ENCODE assay signal across 1 fruit fly cellular context in the genomic region with DNA sequence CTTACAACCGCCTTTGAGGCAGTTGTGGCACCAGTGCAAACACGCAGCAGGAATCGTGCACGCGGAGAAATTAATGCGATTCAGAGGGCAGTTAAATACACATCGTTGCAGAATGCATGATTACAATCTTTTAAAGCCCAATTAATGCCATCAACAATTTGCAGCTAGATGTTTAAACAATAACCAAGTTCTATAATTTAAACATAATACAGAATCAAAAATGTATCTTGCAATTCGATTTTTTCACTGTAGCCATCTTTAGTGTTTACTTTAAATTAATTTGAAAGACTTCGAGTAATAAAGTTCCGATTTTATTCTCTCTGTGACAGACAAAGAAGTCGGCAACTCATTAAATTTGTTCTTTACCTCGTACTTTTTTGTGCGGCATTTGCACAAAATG.
A peak's percentile ranks its signal among the peaks of the same experiment; 100 is the strongest.
TF ChIP-seq lines count a peak whose summit lies in the region.

No protein-coding gene starts in this region.

TF ChIP-seq in whole organism, embryonic, 481 proteins besides CTCF, POLR2A, EP300 and RAD21 (continued from another document):
- TF ChIP-seq grau (tag; optimal IDR thresholded peaks at IDR 0.05; lab: Kevin White, UChicago) (no peak), tup (GFP tag; optimal IDR thresholded peaks at IDR 0.05; lab: Kevin White, UChicago) (no peak), az2 (GFP tag; optimal IDR thresholded peaks at IDR 0.05; lab: Kevin White, UChicago) (peak; percentile 1), pzg (GFP tag; optimal IDR thresholded peaks at IDR 0.05; lab: Kevin White, UChicago) (no peak), CG7357 (GFP tag; IDR thresholded peaks at IDR 0.05; lab: Robert Waterston, UW) (no peak), Hmx (GFP tag; optimal IDR thresholded peaks at IDR 0.05; lab: Kevin White, UChicago) (no peak), tin (GFP tag; optimal IDR thresholded peaks at IDR 0.05; lab: Kevin White, UChicago) (no peak), CG7786 (GFP tag; optimal IDR thresholded peaks at IDR 0.05; lab: Kevin White, UChicago) (no peak), odd (GFP tag; optimal IDR thresholded peaks at IDR 0.05; lab: Kevin White, UChicago) (no peak), CG17568 (GFP tag; optimal IDR thresholded peaks at IDR 0.05; lab: Kevin White, UChicago) (no peak), CG2875 (GFP tag; optimal IDR thresholded peaks at IDR 0.05; lab: Kevin White, UChicago) (no peak), sens (GFP tag; lab: Kevin White, UChicago) (peak; percentile 54), hbn (GFP tag; IDR thresholded peaks at IDR 0.05; lab: Robert Waterston, UW; ENCODE audit: partially characterized antibody) (no peak), ems (GFP tag; optimal IDR thresholded peaks at IDR 0.05; lab: Kevin White, UChicago) (no peak), CG34422 (GFP tag; IDR thresholded peaks at IDR 0.05; lab: Robert Waterston, UW) (no peak), Blimp-1 (GFP tag; optimal IDR thresholded peaks at IDR 0.05; lab: Kevin White, UChicago) (peak; percentile 20), CG6791 (GFP tag; IDR thresholded peaks at IDR 0.05; lab: Robert Waterston, UW; ENCODE audit: partially characterized antibody) (no peak), fd102C (GFP tag; optimal IDR thresholded peaks at IDR 0.05; lab: Kevin White, UChicago) (no peak), sens-2 (GFP tag; IDR thresholded peaks at IDR 0.05; lab: Robert Waterston, UW) (no peak), Stat92E (GFP tag; optimal IDR thresholded peaks at IDR 0.05; lab: Kevin White, UChicago) (no peak), zf30C (GFP tag; optimal IDR thresholded peaks at IDR 0.05; lab: Kevin White, UChicago) (no peak), exex (tag; optimal IDR thresholded peaks at IDR 0.05; lab: Kevin White, UChicago) (no peak), CG2678 (tag; optimal IDR thresholded peaks at IDR 0.05; lab: Kevin White, UChicago) (peak; percentile 5), Sox102F (GFP tag; optimal IDR thresholded peaks at IDR 0.05; lab: Kevin White, UChicago) (peak; percentile 40), her (GFP tag; optimal IDR thresholded peaks at IDR 0.05; lab: Kevin White, UChicago) (no peak), kay (GFP tag; optimal IDR thresholded peaks at IDR 0.05; lab: Kevin White, UChicago) (no peak), CHES-1-like (GFP tag; optimal IDR thresholded peaks at IDR 0.05; lab: Kevin White, UChicago) (no peak), Dek (tag; optimal IDR thresholded peaks at IDR 0.05; lab: Kevin White, UChicago) (no peak), CG12744 (GFP tag; optimal IDR thresholded peaks at IDR 0.05; lab: Kevin White, UChicago) (no peak), Mrtf (GFP tag; IDR thresholded peaks at IDR 0.05; lab: Robert Waterston, UW) (no peak), CG10147 (GFP tag; optimal IDR thresholded peaks at IDR 0.05; lab: Kevin White, UChicago) (no peak), Drgx (GFP tag; IDR thresholded peaks at IDR 0.05; lab: Robert Waterston, UW) (peak; percentile 57), CG14667 (GFP tag; IDR thresholded peaks at IDR 0.05; lab: Robert Waterston, UW) (no peak), z (GFP tag; IDR thresholded peaks at IDR 0.05; lab: Robert Waterston, UW) (no peak), Asciz (GFP tag; optimal IDR thresholded peaks at IDR 0.05; lab: Kevin White, UChicago) (no peak), Tbp (GFP tag; optimal IDR thresholded peaks at IDR 0.05; lab: Kevin White, UChicago) (no peak), nom (GFP tag; optimal IDR thresholded peaks at IDR 0.05; lab: Kevin White, UChicago) (peak; percentile 62), CG14050 (GFP tag; IDR thresholded peaks at IDR 0.05; lab: Robert Waterston, UW) (no peak), Rx (GFP tag; IDR thresholded peaks at IDR 0.05; lab: Robert Waterston, UW) (no peak), YL-1 (GFP tag; optimal IDR thresholded peaks at IDR 0.05; lab: Kevin White, UChicago) (no peak), Eip74EF (GFP tag; optimal IDR thresholded peaks at IDR 0.05; lab: Kevin White, UChicago) (no peak), gsb-n (tag; optimal IDR thresholded peaks at IDR 0.05; lab: Kevin White, UChicago) (no peak), dmrt99B (tag; optimal IDR thresholded peaks at IDR 0.05; lab: Kevin White, UChicago) (no peak), CG34376 (GFP tag; optimal IDR thresholded peaks at IDR 0.05; lab: Kevin White, UChicago) (no peak), sisA (GFP tag; IDR thresholded peaks at IDR 0.05; lab: Robert Waterston, UW) (0 out of 2 replicates have a peak, but pooled peaks have one; percentile 23), Meics (GFP tag; optimal IDR thresholded peaks at IDR 0.05; lab: Kevin White, UChicago) (no peak), CG10366 (GFP tag; IDR thresholded peaks at IDR 0.05; lab: Robert Waterston, UW) (no peak), ac (GFP tag; optimal IDR thresholded peaks at IDR 0.05; lab: Kevin White, UChicago) (no peak), CG10979 (tag; optimal IDR thresholded peaks at IDR 0.05; lab: Kevin White, UChicago) (peak; percentile 21), Xrp1 (GFP tag; IDR thresholded peaks at IDR 0.05; lab: Robert Waterston, UW) (0 out of 2 replicates have a peak, but pooled peaks have one; percentile 13), Dref (GFP tag; IDR thresholded peaks at IDR 0.05; lab: Robert Waterston, UW) (no peak), Usf (GFP tag; optimal IDR thresholded peaks at IDR 0.05; lab: Kevin White, UChicago) (no peak), fd96Cb (tag; optimal IDR thresholded peaks at IDR 0.05; lab: Kevin White, UChicago) (no peak), wek (GFP tag; optimal IDR thresholded peaks at IDR 0.05; lab: Kevin White, UChicago) (no peak), CG2199 (GFP tag; IDR thresholded peaks at IDR 0.05; lab: Robert Waterston, UW) (no peak), cato (GFP tag; optimal IDR thresholded peaks at IDR 0.05; lab: Kevin White, UChicago; ENCODE audit: borderline replicate concordance) (no peak), CG9797 (GFP tag; optimal IDR thresholded peaks at IDR 0.05; lab: Kevin White, UChicago) (no peak), chm (GFP tag; IDR thresholded peaks at IDR 0.05; lab: Robert Waterston, UW) (no peak), CG32532 (GFP tag; IDR thresholded peaks at IDR 0.05; lab: Robert Waterston, UW) (no peak), Ptx1 (GFP tag; IDR thresholded peaks at IDR 0.05; lab: Robert Waterston, UW) (0 out of 2 replicates have a peak, but pooled peaks have one; percentile 24), Oli (tag; optimal IDR thresholded peaks at IDR 0.05; lab: Kevin White, UChicago) (no peak), CG12104 (GFP tag; optimal IDR thresholded peaks at IDR 0.05; lab: Kevin White, UChicago) (no peak), H2.0 (GFP tag; IDR thresholded peaks at IDR 0.05; lab: Robert Waterston, UW) (no peak), CG1024 (GFP tag; IDR thresholded peaks at IDR 0.05; lab: Robert Waterston, UW) (no peak), eve (GFP tag; optimal IDR thresholded peaks at IDR 0.05; lab: Kevin White, UChicago) (no peak), CG3838 (GFP tag; optimal IDR thresholded peaks at IDR 0.05; lab: Kevin White, UChicago) (no peak), Hr51 (GFP tag; optimal IDR thresholded peaks at IDR 0.05; lab: Kevin White, UChicago) (peak in 1 of 2 experiments; percentile 3), CG31365 (tag; optimal IDR thresholded peaks at IDR 0.05; lab: Kevin White, UChicago) (no peak), Nf-YA (GFP tag; IDR thresholded peaks at IDR 0.05; lab: Robert Waterston, UW) (no peak), CG18262 (tag; optimal IDR thresholded peaks at IDR 0.05; lab: Kevin White, UChicago) (peak; percentile 5), HmgD (GFP tag; optimal IDR thresholded peaks at IDR 0.05; lab: Kevin White, UChicago) (no peak), CG3163 (GFP tag; optimal IDR thresholded peaks at IDR 0.05; lab: Kevin White, UChicago) (no peak), unc-4 (GFP tag; IDR thresholded peaks at IDR 0.05; lab: Robert Waterston, UW; ENCODE audit: partially characterized antibody) (no peak), CG6689 (GFP tag; IDR thresholded peaks at IDR 0.05; lab: Robert Waterston, UW) (no peak), CG12155 (GFP tag; optimal IDR thresholded peaks at IDR 0.05; lab: Kevin White, UChicago) (no peak), gt (GFP tag; IDR thresholded peaks at IDR 0.05; lab: Robert Waterston, UW) (no peak), prd (optimal IDR thresholded peaks at IDR 0.05; lab: Kevin White, UChicago) (no peak), prd (GFP tag; IDR thresholded peaks at IDR 0.05; lab: Robert Waterston, UW) (0 out of 3 replicates have a peak, but pooled peaks have one; percentile 37), CG2712 (tag; optimal IDR thresholded peaks at IDR 0.05; lab: Kevin White, UChicago) (peak; percentile 7), Aef1 (GFP tag; IDR thresholded peaks at IDR 0.05; lab: Robert Waterston, UW) (no peak), Max (GFP tag; optimal IDR thresholded peaks at IDR 0.05; lab: Kevin White, UChicago) (no peak), run (tag; optimal IDR thresholded peaks at IDR 0.05; lab: Kevin White, UChicago) (no peak), zen (tag; optimal IDR thresholded peaks at IDR 0.05; lab: Kevin White, UChicago) (no peak), CG1603 (tag; optimal IDR thresholded peaks at IDR 0.05; lab: Kevin White, UChicago) (peak; percentile 1), CG11723 (GFP tag; optimal IDR thresholded peaks at IDR 0.05; lab: Kevin White, UChicago) (no peak), CG1233 (GFP tag; optimal IDR thresholded peaks at IDR 0.05; lab: Kevin White, UChicago) (no peak), lbe (GFP tag; optimal IDR thresholded peaks at IDR 0.05; lab: Kevin White, UChicago) (peak; percentile 33), CG15269 (tag; optimal IDR thresholded peaks at IDR 0.05; lab: Kevin White, UChicago) (no peak), CG10654 (GFP tag; optimal IDR thresholded peaks at IDR 0.05; lab: Kevin White, UChicago) (no peak), CG10565 (GFP tag; optimal IDR thresholded peaks at IDR 0.05; lab: Kevin White, UChicago) (no peak), Nf-YC (tag; optimal IDR thresholded peaks at IDR 0.05; lab: Kevin White, UChicago) (no peak), sim (GFP tag; IDR thresholded peaks at IDR 0.05; lab: Robert Waterston, UW) (no peak), gem (tag; optimal IDR thresholded peaks at IDR 0.05; lab: Kevin White, UChicago) (peak; percentile 25), CG6254 (GFP tag; optimal IDR thresholded peaks at IDR 0.05; lab: Kevin White, UChicago) (peak; percentile 2), vvl (GFP tag; IDR thresholded peaks at IDR 0.05; lab: Robert Waterston, UW) (no peak), gro (GFP tag; optimal IDR thresholded peaks at IDR 0.05; lab: Kevin White, UChicago) (no peak), klu (GFP tag; IDR thresholded peaks at IDR 0.05; lab: Robert Waterston, UW) (no peak), CG13775 (GFP tag; optimal IDR thresholded peaks at IDR 0.05; lab: Kevin White, UChicago) (no peak), Hr78 (GFP tag; optimal IDR thresholded peaks at IDR 0.05; lab: Kevin White, UChicago) (no peak), CG30403 (GFP tag; optimal IDR thresholded peaks at IDR 0.05; lab: Kevin White, UChicago) (peak; percentile 7), CG17385 (GFP tag; optimal IDR thresholded peaks at IDR 0.05; lab: Kevin White, UChicago) (no peak), ind (GFP tag; optimal IDR thresholded peaks at IDR 0.05; lab: Kevin White, UChicago) (peak; percentile 1), schlank (tag; optimal IDR thresholded peaks at IDR 0.05; lab: Kevin White, UChicago) (no peak), BtbVII (GFP tag; optimal IDR thresholded peaks at IDR 0.05; lab: Kevin White, UChicago) (no peak), HLH3B (GFP tag; IDR thresholded peaks at IDR 0.05; lab: Robert Waterston, UW) (0 out of 2 replicates have a peak, but pooled peaks have one; percentile 5), CG18599 (GFP tag; optimal IDR thresholded peaks at IDR 0.05; lab: Kevin White, UChicago) (no peak), Gug (GFP tag; IDR thresholded peaks at IDR 0.05; lab: Robert Waterston, UW) (no peak), Side (GFP tag; optimal IDR thresholded peaks at IDR 0.05; lab: Kevin White, UChicago) (no peak), insv (GFP tag; optimal IDR thresholded peaks at IDR 0.05; lab: Kevin White, UChicago) (no peak), Fer1 (GFP tag; optimal IDR thresholded peaks at IDR 0.05; lab: Kevin White, UChicago) (no peak), CG10462 (GFP tag; optimal IDR thresholded peaks at IDR 0.05; lab: Kevin White, UChicago) (no peak), Ets65A (GFP tag; lab: Kevin White, UChicago) (peak; percentile 53), fu2 (GFP tag; optimal IDR thresholded peaks at IDR 0.05; lab: Kevin White, UChicago) (no peak), CG16815 (GFP tag; optimal IDR thresholded peaks at IDR 0.05; lab: Kevin White, UChicago) (no peak), slou (GFP tag; optimal IDR thresholded peaks at IDR 0.05; lab: Kevin White, UChicago) (no peak)
